Worm (Caenorhabditis elegans) whole organism, L3 larva: ENCODE data around the gene mrpl-28.

Experiments
- ceh-16 ChIP-seq: sonication (generic microtip); optimal IDR thresholded peaks from 2 replicates; lab custom pipeline; 2017; ENCODE audit warnings: missing biosample characterization, missing genetic modification characterization
- fkh-10 ChIP-seq: sonication (generic microtip); optimal IDR thresholded peaks from 2 replicates; lab custom pipeline; 2017; ENCODE audit warnings: missing biosample characterization, missing genetic modification reagents, missing genetic modification characterization
- mdl-1 ChIP-seq: fragments of 150-350 bp; optimal IDR thresholded peaks from 2 replicates; lab custom pipeline; 2014; ENCODE audit warnings: missing biosample characterization, missing genetic modification characterization
- nhr-23 ChIP-seq: fragments of 150-350 bp; optimal IDR thresholded peaks from 2 replicates; lab custom pipeline; 2014; ENCODE audit warnings: missing biosample characterization, missing genetic modification reagents, missing genetic modification characterization
- nhr-237 ChIP-seq: fragments of 150-350 bp; optimal IDR thresholded peaks from 2 replicates; lab custom pipeline; 2014; ENCODE audit warnings: missing biosample characterization, missing genetic modification characterization
- nhr-28 ChIP-seq: fragments of 150-350 bp; optimal IDR thresholded peaks from 2 replicates; lab custom pipeline; 2014; ENCODE audit warnings: missing biosample characterization, missing genetic modification characterization
- nhr-43 ChIP-seq: sonication (generic microtip); optimal IDR thresholded peaks from 2 replicates; lab custom pipeline; 2016; ENCODE audit warnings: mild to moderate bottlenecking, missing genetic modification characterization, missing compliant biosample characterization; ENCODE audit not compliant: poor library complexity, severe bottlenecking
- nhr-77 ChIP-seq: fragments of 150-350 bp; optimal IDR thresholded peaks from 2 replicates; lab custom pipeline; 2014; ENCODE audit warnings: missing biosample characterization, missing genetic modification characterization
- snpc-4 ChIP-seq: fragments of 150-350 bp; optimal IDR thresholded peaks from 2 replicates; lab custom pipeline; 2014; ENCODE audit warnings: missing biosample characterization, missing genetic modification characterization
- unc-62 ChIP-seq: fragments of 150-350 bp; sonication (generic microtip); optimal IDR thresholded peaks from 4 replicates; lab custom pipeline; 2014; ENCODE audit warnings: missing biosample characterization, missing genetic modification reagents, missing genetic modification characterization
- ztf-11 ChIP-seq: fragments of 150-350 bp; optimal IDR thresholded peaks from 2 replicates; lab custom pipeline; 2014; ENCODE audit warnings: missing biosample characterization, missing genetic modification characterization

- TF ChIP-seq nhr-77 (tag; lab: Kevin White, UChicago): no peak
- no peak for TF ChIP-seq snpc-4 (tag; lab: Kevin White, UChicago)
- no peak for TF ChIP-seq ztf-11
- no peak for TF ChIP-seq unc-62 (GFP tag; lab: Kevin White, UChicago)
- no peak for TF ChIP-seq fkh-10 (GFP tag; lab: Kevin White, UChicago)
- no peak for TF ChIP-seq ceh-16 (tag; lab: Kevin White, UChicago)
- no peak for TF ChIP-seq mdl-1 (tag; lab: Kevin White, UChicago)
- TF ChIP-seq nhr-28 (tag; lab: Kevin White, UChicago): no peak
- no peak for TF ChIP-seq nhr-237 (tag; lab: Kevin White, UChicago)
- no peak for TF ChIP-seq nhr-43 (tag; lab: Kevin White, UChicago)
- no peak for TF ChIP-seq nhr-23 (tag; lab: Kevin White, UChicago)
Measured at ce11 chrII:152283-152682, 3.5 kb downstream of the mrpl-28 start, which contains the start of gene T25D3.3.
